Fruit fly (Drosophila melanogaster): Measurements from ENCODE around the gene Coprox.
A peak's percentile ranks its signal among the peaks of the same experiment; 100 is the strongest.

Gene Coprox

DNA sequence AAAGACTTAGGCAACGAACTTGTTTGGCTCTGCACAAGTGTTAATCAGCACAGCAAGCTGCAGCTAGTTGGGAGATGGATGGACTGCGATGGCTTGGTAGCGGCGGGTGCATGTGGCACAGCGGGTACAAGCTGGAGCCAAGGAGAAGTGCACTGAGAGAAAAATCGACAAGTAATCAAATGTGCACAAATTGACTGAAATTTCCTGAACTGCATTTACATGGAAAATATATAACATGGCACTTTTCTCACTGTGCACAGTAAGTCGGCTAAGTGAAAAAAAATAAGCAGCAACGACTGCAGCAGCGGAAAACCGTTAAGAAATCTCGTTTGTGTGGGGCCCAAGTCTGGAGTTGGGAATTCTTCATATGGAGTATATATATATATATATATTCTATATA, 26.9 kb downstream of the Coprox start (continued):
- TF ChIP-seq CG17328 (GFP tag; IDR thresholded peaks at IDR 0.05) (peak; percentile 6; the same call in 1 of the 2 replicates), Meics (GFP tag; optimal IDR thresholded peaks at IDR 0.05) (no peak), dmrt99B (tag; optimal IDR thresholded peaks at IDR 0.05) (peak; percentile 19), otp (GFP tag; IDR thresholded peaks at IDR 0.05) (peak; percentile 75; the same call in 1 of the 3 replicates), zf30C (GFP tag; optimal IDR thresholded peaks at IDR 0.05) (peak; percentile 8)

DNA sequence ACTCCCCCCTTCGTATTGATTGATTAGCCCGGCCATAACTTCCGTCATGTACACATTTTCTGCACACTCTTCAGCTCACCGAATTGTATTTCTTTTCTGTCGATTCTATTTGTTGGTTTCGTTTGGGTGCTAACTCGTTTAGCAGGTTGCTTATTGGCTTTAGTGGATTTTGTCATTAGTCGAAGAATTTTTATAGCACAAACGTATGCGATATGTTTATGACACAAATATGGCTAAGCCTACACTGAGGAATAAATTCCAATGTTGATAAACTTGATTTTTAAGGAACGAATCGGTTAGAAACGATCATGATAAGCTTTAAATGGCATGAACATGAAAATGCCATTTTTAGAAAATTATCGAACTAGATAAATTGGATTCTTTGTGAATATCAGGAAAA, 34.5 kb downstream of the Coprox start:
- TF ChIP-seq chinmo (GFP tag; IDR thresholded peaks at IDR 0.05; ENCODE audit: partially characterized antibody) (0 out of 4 replicates have a peak, but pooled peaks have one; percentile 50), org-1 (GFP tag; optimal IDR thresholded peaks at IDR 0.05) (no peak), CG31441 (GFP tag; IDR thresholded peaks at IDR 0.05) (no peak), sd (tag; optimal IDR thresholded peaks at IDR 0.05) (peak; percentile 94), abd-A (tag; optimal IDR thresholded peaks at IDR 0.05) (peak; percentile 15)

DNA sequence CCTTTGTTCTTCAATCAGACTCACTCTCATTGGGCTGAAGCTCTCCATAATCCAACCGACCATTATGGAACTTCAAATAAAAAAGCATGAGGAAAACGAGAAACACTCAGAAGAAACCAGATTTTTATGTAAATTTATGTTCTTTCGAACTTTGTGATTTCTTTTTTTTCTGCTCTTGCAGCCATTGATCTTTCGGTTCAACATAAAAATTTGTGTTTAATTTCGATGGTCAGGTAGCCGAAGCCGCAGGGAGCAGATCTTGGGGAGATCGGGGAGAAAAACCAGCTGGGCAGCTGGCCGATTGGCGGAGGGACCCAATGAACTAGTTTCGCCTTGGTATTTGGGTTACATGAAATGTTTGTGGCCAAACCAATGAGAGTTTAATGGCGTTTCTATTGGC, 40.1 kb downstream of the Coprox start:
- no peak for TF ChIP-seq CG6272 (GFP tag; IDR thresholded peaks at IDR 0.05)
- TF ChIP-seq Nf-YB (GFP tag; optimal IDR thresholded peaks at IDR 0.05), result peak; percentile 20
- TF ChIP-seq Blimp-1 (GFP tag; optimal IDR thresholded peaks at IDR 0.05), result peak; percentile 80
- TF ChIP-seq vvl (GFP tag; IDR thresholded peaks at IDR 0.05), result peak; percentile 31; the same call in 1 of the 2 replicates
- peak; percentile 20 for TF ChIP-seq sqz (GFP tag; optimal IDR thresholded peaks at IDR 0.05)
- TF ChIP-seq CG12659 (GFP tag; optimal IDR thresholded peaks at IDR 0.05), result no peak
- TF ChIP-seq CG18262 (tag; optimal IDR thresholded peaks at IDR 0.05), result no peak
- no peak for TF ChIP-seq hth (optimal IDR thresholded peaks at IDR 0.05)
- peak; percentile 56 for TF ChIP-seq sd (tag; optimal IDR thresholded peaks at IDR 0.05)
- no peak for TF ChIP-seq zfh1 (GFP tag; IDR thresholded peaks at IDR 0.05)
- TF ChIP-seq chinmo (GFP tag; IDR thresholded peaks at IDR 0.05; ENCODE audit: partially characterized antibody), result 0 out of 4 replicates have a peak, but pooled peaks have one; percentile 60
- TF ChIP-seq abd-A (tag; optimal IDR thresholded peaks at IDR 0.05), result peak; percentile 48
- no peak for TF ChIP-seq CG7745 (tag; optimal IDR thresholded peaks at IDR 0.05)
- TF ChIP-seq CG12769 (tag; optimal IDR thresholded peaks at IDR 0.05), result peak; percentile 54
- TF ChIP-seq Vsx1 (GFP tag; optimal IDR thresholded peaks at IDR 0.05), result no peak

DNA sequence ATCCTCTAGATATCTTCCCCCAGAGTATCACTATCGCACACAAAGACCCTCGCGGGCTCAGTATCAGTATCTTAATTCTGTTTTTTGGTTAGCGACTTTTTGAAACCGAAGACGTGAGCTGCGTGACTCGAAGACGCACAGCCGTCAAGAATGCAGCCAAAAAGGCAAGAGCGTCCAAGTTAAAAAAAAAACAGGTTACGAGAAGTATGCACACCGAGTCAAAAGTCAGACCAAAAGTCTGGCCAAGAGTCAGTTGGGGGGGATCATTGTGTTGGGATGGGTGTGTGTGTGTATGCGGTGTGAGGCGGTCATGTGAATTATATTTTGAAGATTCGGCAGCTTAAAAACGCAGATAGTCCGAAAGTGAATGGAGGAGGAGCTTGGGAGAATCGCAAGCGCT, 41.3 kb downstream of the Coprox start:
- peak; percentile 84 for TF ChIP-seq pros (GFP tag; optimal IDR thresholded peaks at IDR 0.05)
- peak; percentile 67 for TF ChIP-seq sqz (GFP tag; optimal IDR thresholded peaks at IDR 0.05)
- peak; percentile 16 for TF ChIP-seq kni (GFP tag; optimal IDR thresholded peaks at IDR 0.05)
- peak; percentile 28 for TF ChIP-seq sd (tag; optimal IDR thresholded peaks at IDR 0.05)
- TF ChIP-seq chinmo (GFP tag; IDR thresholded peaks at IDR 0.05; ENCODE audit: partially characterized antibody), result 0 out of 4 replicates have a peak, but pooled peaks have one; percentile 53
- 0 out of 3 replicates have a peak, but pooled peaks have one; percentile 3 for TF ChIP-seq zfh1 (GFP tag; IDR thresholded peaks at IDR 0.05)
- TF ChIP-seq al (GFP tag; IDR thresholded peaks at IDR 0.05), result no peak
- TF ChIP-seq Blimp-1 (GFP tag; optimal IDR thresholded peaks at IDR 0.05), result peak; percentile 1
- TF ChIP-seq cg (GFP tag; optimal IDR thresholded peaks at IDR 0.05), result peak; percentile 3
- TF ChIP-seq CG9797 (GFP tag; optimal IDR thresholded peaks at IDR 0.05), result no peak
- TF ChIP-seq zfh2 (GFP tag; optimal IDR thresholded peaks at IDR 0.05), result no peak

DNA sequence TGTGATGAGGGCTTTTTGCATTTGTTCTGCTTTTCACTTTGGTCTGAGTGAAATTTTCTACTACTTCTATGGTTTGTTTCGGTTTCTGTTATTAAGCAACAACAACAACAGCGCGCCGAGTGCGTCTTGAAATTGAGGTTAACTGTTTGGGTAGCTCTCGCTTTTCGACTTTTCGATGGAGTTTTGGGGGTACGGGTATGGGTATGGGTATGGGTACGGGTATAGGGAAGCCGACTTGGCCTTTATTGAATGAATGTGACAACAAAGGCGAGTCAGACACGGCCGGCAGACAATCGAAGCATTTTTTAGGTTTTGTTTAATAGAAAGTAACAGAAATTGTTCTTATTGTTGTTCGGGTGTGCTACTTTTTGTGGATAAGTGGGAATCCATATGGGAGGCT, 43.3 kb downstream of the Coprox start:
- TF ChIP-seq CG4360 (GFP tag; IDR thresholded peaks at IDR 0.05), result peak; percentile 74
- TF ChIP-seq Dfd (GFP tag; optimal IDR thresholded peaks at IDR 0.05), result no peak
- TF ChIP-seq ato (GFP tag; IDR thresholded peaks at IDR 0.05; ENCODE audit: partially characterized antibody), result no peak
- TF ChIP-seq H15 (GFP tag; IDR thresholded peaks at IDR 0.05), result no peak
- no peak for TF ChIP-seq CG7556 (GFP tag; optimal IDR thresholded peaks at IDR 0.05)
- TF ChIP-seq CG8388 (GFP tag; optimal IDR thresholded peaks at IDR 0.05), result no peak
- TF ChIP-seq Hr3 (GFP tag; optimal IDR thresholded peaks at IDR 0.05), result no peak
- TF ChIP-seq abd-A (tag; optimal IDR thresholded peaks at IDR 0.05), result no peak
- no peak for TF ChIP-seq CG2120 (GFP tag; optimal IDR thresholded peaks at IDR 0.05)
- TF ChIP-seq CG15479 (GFP tag; optimal IDR thresholded peaks at IDR 0.05), result no peak
- TF ChIP-seq sim (GFP tag; IDR thresholded peaks at IDR 0.05), result no peak
- TF ChIP-seq chinmo (GFP tag; IDR thresholded peaks at IDR 0.05; ENCODE audit: partially characterized antibody), result 0 out of 4 replicates have a peak, but pooled peaks have one; percentile 37
- no peak for TF ChIP-seq CG32532 (GFP tag; IDR thresholded peaks at IDR 0.05)
- TF ChIP-seq CG3407 (GFP tag; optimal IDR thresholded peaks at IDR 0.05), result no peak
- no peak for TF ChIP-seq CG17568 (GFP tag; optimal IDR thresholded peaks at IDR 0.05)
- TF ChIP-seq CG12659 (GFP tag; optimal IDR thresholded peaks at IDR 0.05), result no peak
- no peak for TF ChIP-seq Lpt (GFP tag; optimal IDR thresholded peaks at IDR 0.05)
- TF ChIP-seq pros (GFP tag; optimal IDR thresholded peaks at IDR 0.05), result peak; percentile 25
- no peak for TF ChIP-seq CkIIα-i1 (GFP tag; IDR thresholded peaks at IDR 0.05)
